Worm (Caenorhabditis elegans) whole organism, midembryonic: Measurements from ENCODE around the gene F32D1.7.

Experiments
- T22C8.4 ChIP-seq: fragments of 200-800 bp; sonication (Bioruptor generic); IDR thresholded peaks from 2 replicates; pipeline ENCODE4 v1.3.6; 2022; ENCODE audit warnings: missing genetic modification characterization, missing compliant biosample characterization
- cog-1 ChIP-seq: sonication (generic microtip); optimal IDR thresholded peaks from 2 replicates; lab custom pipeline; 2016; ENCODE audit warnings: missing genetic modification characterization, missing compliant biosample characterization
- flt-1 ChIP-seq: fragments of 200-800 bp; sonication (Bioruptor generic); IDR thresholded peaks from 2 replicates; pipeline ENCODE4 v1.3.6; 2022; ENCODE audit warnings: missing genetic modification characterization, missing compliant biosample characterization
- klf-2 ChIP-seq: fragments of 200-800 bp; sonication (Bioruptor generic); conservative IDR thresholded peaks from 2 replicates; pipeline ENCODE4 v1.3.6; 2022; ENCODE audit warnings: missing genetic modification reagents, missing genetic modification characterization, missing compliant biosample characterization
- med-1 ChIP-seq: sonication (generic microtip); optimal IDR thresholded peaks from 2 replicates; lab custom pipeline; 2017; ENCODE audit warnings: missing genetic modification characterization, mild to moderate bottlenecking, missing compliant biosample characterization, antibody characterized with exemption, missing genetic modification reagents; ENCODE audit not compliant: insufficient read depth
- ref-1 ChIP-seq: fragments of 200-800 bp; sonication (Bioruptor generic); conservative IDR thresholded peaks from 2 replicates; pipeline ENCODE4 v1.3.6; 2022; ENCODE audit warnings: missing genetic modification reagents, missing genetic modification characterization, missing compliant biosample characterization
- tab-1 ChIP-seq: fragments of 200-800 bp; sonication (Bioruptor generic); IDR thresholded peaks from 2 replicates; pipeline ENCODE4 v1.3.6; 2022; ENCODE audit warnings: missing genetic modification characterization, missing compliant biosample characterization
- ztf-23 ChIP-seq: fragments of 200-800 bp; sonication (Bioruptor generic); IDR thresholded peaks from 2 replicates; pipeline ENCODE4 v1.3.6; 2022; ENCODE audit warnings: missing genetic modification reagents, missing genetic modification characterization, missing compliant biosample characterization
- ztf-29 ChIP-seq: fragments of 200-800 bp; sonication (Bioruptor generic); IDR thresholded peaks from 2 replicates; pipeline ENCODE4 v1.3.6; 2022; ENCODE audit warnings: missing genetic modification reagents, missing genetic modification characterization, missing compliant biosample characterization

Gene F32D1.7

DNA sequence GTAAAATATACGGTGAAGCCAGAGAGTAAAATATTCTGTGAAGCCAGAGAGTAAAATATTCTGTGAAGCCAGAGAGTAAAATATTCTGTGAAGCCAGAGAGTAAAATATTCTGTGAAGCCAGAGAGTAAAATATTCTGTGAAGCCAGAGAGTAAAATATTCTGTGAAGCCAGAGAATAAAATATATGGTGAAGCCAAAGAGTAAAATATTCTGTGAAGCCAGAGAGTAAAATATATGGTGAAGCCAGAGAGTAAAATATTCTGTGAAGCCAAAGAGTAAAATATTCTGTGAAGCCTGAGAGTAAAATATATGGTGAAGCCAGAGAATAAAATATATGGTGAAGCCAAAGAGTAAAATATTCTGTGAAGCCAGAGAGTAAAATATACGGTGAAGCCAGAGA is 40.2 kb downstream of the F32D1.7 start:
- TF ChIP-seq T22C8.4 (0 out of 2 replicates have a peak, but pooled peaks have one; percentile 18), flt-1 (GFP tag; lab: Robert Waterston, UW) (0 out of 2 replicates have a peak, but pooled peaks have one; percentile 42)

DNA sequence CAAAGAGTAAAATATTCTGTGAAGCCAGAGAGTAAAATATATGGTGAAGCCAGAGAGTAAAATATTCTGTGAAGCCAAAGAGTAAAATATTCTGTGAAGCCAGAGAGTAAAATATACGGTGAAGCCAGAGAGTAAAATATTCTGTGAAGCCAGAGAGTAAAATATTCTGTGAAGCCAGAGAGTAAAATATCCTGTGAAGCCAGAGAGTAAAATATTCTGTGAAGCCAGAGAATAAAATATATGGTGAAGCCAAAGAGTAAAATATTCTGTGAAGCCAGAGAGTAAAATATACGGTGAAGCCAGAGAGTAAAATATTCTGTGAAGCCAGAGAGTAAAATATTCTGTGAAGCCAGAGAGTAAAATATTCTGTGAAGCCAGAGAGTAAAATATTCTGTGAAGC is 42.5 kb downstream of the F32D1.7 start:
- TF ChIP-seq flt-1 (GFP tag; lab: Robert Waterston, UW) = peak; percentile 61; the same call in 1 of the 2 replicates

DNA sequence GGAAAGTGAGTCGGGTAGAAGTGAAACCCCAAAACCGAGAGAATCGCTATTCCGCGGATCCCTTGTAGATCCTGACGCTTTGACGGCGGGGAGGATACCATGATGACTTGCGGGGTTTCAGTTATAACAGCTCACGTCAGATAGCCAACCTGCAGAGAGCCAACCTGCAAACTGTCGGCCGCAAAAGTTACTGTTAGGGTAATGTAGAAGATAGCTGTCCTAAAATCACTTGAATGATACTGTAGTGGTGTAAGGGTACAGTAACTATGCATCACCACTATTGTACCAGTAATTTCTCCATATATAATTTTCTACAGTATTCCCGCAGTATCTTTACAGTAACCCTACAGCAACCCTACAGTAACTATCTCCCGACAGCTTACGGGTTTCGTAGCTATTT is 43.5 kb downstream of the F32D1.7 start, which contains the start of gene oac-12:
Gene oac-12 (minus strand): TSS at position 101 of the 400 bp plus-strand sequence.
- TF ChIP-seq ref-1 = no peak
- TF ChIP-seq cog-1 (tag; lab: Kevin White, UChicago) = no peak
- TF ChIP-seq ztf-29 (GFP tag; lab: Robert Waterston, UW) = no peak
- no peak for TF ChIP-seq med-1 (GFP tag; lab: Kevin White, UChicago)
- no peak for TF ChIP-seq ztf-23 (GFP tag; lab: Robert Waterston, UW)
- no peak for TF ChIP-seq klf-2

ce11 chrV:4330820-4331219 is 45.2 kb downstream of the F32D1.7 start:
- TF ChIP-seq cog-1 (tag; lab: Kevin White, UChicago) (no peak), ref-1 (no peak), flt-1 (GFP tag; lab: Robert Waterston, UW) (no peak), med-1 (GFP tag; lab: Kevin White, UChicago) (no peak), ztf-29 (GFP tag; lab: Robert Waterston, UW) (no peak), ztf-23 (GFP tag; lab: Robert Waterston, UW) (no peak), tab-1 (GFP tag; lab: Robert Waterston, UW) (no peak), T22C8.4 (no peak), klf-2 (no peak)

- TF ChIP-seq tab-1 (GFP tag; lab: Robert Waterston, UW) = no peak
- TF ChIP-seq klf-2 = no peak
- no peak for TF ChIP-seq ztf-23 (GFP tag; lab: Robert Waterston, UW)
- TF ChIP-seq med-1 (GFP tag; lab: Kevin White, UChicago) = no peak
- no peak for TF ChIP-seq T22C8.4
- TF ChIP-seq ztf-29 (GFP tag; lab: Robert Waterston, UW) = no peak
- TF ChIP-seq ref-1 = no peak
- no peak for TF ChIP-seq cog-1 (tag; lab: Kevin White, UChicago)
- TF ChIP-seq flt-1 (GFP tag; lab: Robert Waterston, UW) = no peak
Measured at ce11 chrV:4326841-4327240, 49.1 kb downstream of the F32D1.7 start, which contains the start of gene D2063.1. Gene D2063.1 (plus strand): TSS chrV:4327121.

DNA sequence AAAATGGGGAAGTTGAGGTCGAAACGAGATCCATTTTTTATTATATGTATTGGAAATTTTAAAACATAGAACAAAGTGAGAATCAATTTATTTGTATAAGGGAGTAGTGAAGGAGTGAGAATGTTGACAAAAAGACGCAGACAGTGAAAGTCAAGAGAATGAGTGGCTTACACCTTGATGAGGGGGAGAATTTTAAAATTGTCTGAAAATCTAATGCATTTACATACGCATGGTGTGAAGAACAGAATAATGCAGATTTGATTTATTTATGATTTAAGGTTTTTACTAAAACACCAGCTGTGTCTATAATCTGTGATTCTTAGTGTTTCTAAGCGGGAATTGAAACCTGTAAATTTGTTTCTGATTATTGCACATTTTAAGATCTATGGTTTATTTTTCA is 50.6 kb downstream of the F32D1.7 start, which contains the start of gene nhr-125:
Gene nhr-125 (minus strand): TSS at position 101 of the 400 bp plus-strand sequence.
- no peak for TF ChIP-seq ztf-29 (GFP tag; lab: Robert Waterston, UW)
- no peak for TF ChIP-seq med-1 (GFP tag; lab: Kevin White, UChicago)
- TF ChIP-seq ztf-23 (GFP tag; lab: Robert Waterston, UW) = no peak
- no peak for TF ChIP-seq klf-2
- no peak for TF ChIP-seq tab-1 (GFP tag; lab: Robert Waterston, UW)
- no peak for TF ChIP-seq cog-1 (tag; lab: Kevin White, UChicago)
- no peak for TF ChIP-seq T22C8.4
- TF ChIP-seq ref-1 = no peak
